Worm (Caenorhabditis elegans) whole organism, L4/young adult: ENCODE data around the gene piit-1.

Experiments used
- W03F9.2 ChIP-seq: fragments of 150-350 bp; optimal IDR thresholded peaks from 2 replicates; lab custom pipeline; 2014; ENCODE audit warnings: missing biosample characterization, missing genetic modification characterization
- dao-5 ChIP-seq: sonication (generic microtip); optimal IDR thresholded peaks from 2 replicates; lab custom pipeline; 2016; ENCODE audit warnings: missing genotype, missing genetic modification characterization, moderate library complexity, missing compliant biosample characterization
- him-1 ChIP-seq: sonication (generic microtip); optimal IDR thresholded peaks from 2 replicates; lab custom pipeline; 2016; ENCODE audit warnings: missing genotype, missing genetic modification reagents, missing genetic modification characterization, missing compliant biosample characterization

DNA sequence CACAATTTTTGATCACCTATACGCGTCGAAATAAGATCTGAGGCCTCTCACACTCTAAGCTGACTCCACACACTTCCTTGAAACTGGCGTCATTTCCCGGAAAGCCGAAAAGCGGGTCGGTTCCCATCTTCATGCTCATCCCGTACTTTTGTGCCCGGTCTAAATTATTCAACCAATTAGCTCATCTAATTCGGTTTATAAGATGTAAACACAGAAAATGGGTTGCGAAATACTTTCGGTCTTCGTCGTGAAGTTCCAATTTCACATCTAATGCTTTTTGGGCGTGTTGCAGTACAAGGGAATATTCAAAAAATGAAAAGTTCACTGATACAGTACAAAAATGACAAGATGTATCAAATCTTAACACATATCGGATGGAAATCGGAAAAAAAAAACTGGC lies 21.2 kb upstream of the piit-1 start:
- TF ChIP-seq him-1 (tag; lab: Kevin White, UChicago), result no peak
- TF ChIP-seq W03F9.2, result no peak
- TF ChIP-seq dao-5 (tag; lab: Kevin White, UChicago), result no peak
